Worm (Caenorhabditis elegans) whole organism, L3 larva: ENCODE results near the gene nlp-41.

Experiments
- ama-1 ChIP-seq: fragments of 150-350 bp; optimal IDR thresholded peaks from 2 replicates; lab custom pipeline; 2018
- ceh-16 ChIP-seq: sonication (generic microtip); optimal IDR thresholded peaks from 2 replicates; lab custom pipeline; 2017; ENCODE audit warnings: missing biosample characterization, missing genetic modification characterization
- ceh-82 ChIP-seq: fragments of 150-350 bp; optimal IDR thresholded peaks from 2 replicates; lab custom pipeline; 2014; ENCODE audit warnings: missing biosample characterization, missing genetic modification characterization
- egl-27 ChIP-seq: sonication (generic microtip); optimal IDR thresholded peaks from 4 replicates; lab custom pipeline; 2017; ENCODE audit warnings: missing biosample characterization, missing genetic modification reagents, missing genetic modification characterization
- elt-1 ChIP-seq: fragments of 150-350 bp; optimal IDR thresholded peaks from 2 replicates; lab custom pipeline; 2014; ENCODE audit warnings: missing biosample characterization, missing genetic modification characterization
- elt-2 ChIP-seq: sonication (generic microtip); optimal IDR thresholded peaks from 2 replicates; lab custom pipeline; 2016; ENCODE audit warnings: missing genetic modification reagents, mild to moderate bottlenecking, missing genetic modification characterization, missing compliant biosample characterization
- fos-1 ChIP-seq: fragments of 150-350 bp; optimal IDR thresholded peaks from 2 replicates; lab custom pipeline; 2014; ENCODE audit warnings: missing biosample characterization, missing genetic modification characterization
- lin-39 ChIP-seq: fragments of 150-350 bp; optimal IDR thresholded peaks from 2 replicates; lab custom pipeline; 2018; ENCODE audit warnings: missing biosample characterization, missing genetic modification reagents, missing genetic modification characterization
- mml-1 ChIP-seq: fragments of 150-350 bp; sonication (generic microtip); optimal IDR thresholded peaks from 3 replicates; lab custom pipeline; 2014; ENCODE audit warnings: missing biosample characterization, missing genetic modification characterization
- nfya-1 ChIP-seq: sonication (generic microtip); optimal IDR thresholded peaks from 2 replicates; lab custom pipeline; 2017; ENCODE audit warnings: missing genetic modification characterization, mild to moderate bottlenecking, missing compliant biosample characterization, antibody characterized with exemption, moderate library complexity; ENCODE audit not compliant: insufficient read depth
- nhr-23 ChIP-seq: fragments of 150-350 bp; optimal IDR thresholded peaks from 2 replicates; lab custom pipeline; 2014; ENCODE audit warnings: missing biosample characterization, missing genetic modification reagents, missing genetic modification characterization
- nhr-237 ChIP-seq: fragments of 150-350 bp; optimal IDR thresholded peaks from 2 replicates; lab custom pipeline; 2014; ENCODE audit warnings: missing biosample characterization, missing genetic modification characterization
- nhr-25 ChIP-seq: sonication (generic microtip); optimal IDR thresholded peaks from 2 replicates; lab custom pipeline; 2017; ENCODE audit warnings: missing biosample characterization, missing genetic modification characterization
- nhr-43 ChIP-seq: sonication (generic microtip); optimal IDR thresholded peaks from 2 replicates; lab custom pipeline; 2016; ENCODE audit warnings: mild to moderate bottlenecking, missing genetic modification characterization, missing compliant biosample characterization; ENCODE audit not compliant: poor library complexity, severe bottlenecking
- nhr-67 ChIP-seq: fragments of 150-350 bp; optimal IDR thresholded peaks from 2 replicates; lab custom pipeline; 2014; ENCODE audit warnings: missing biosample characterization, missing genetic modification characterization
- nhr-77 ChIP-seq: fragments of 150-350 bp; optimal IDR thresholded peaks from 2 replicates; lab custom pipeline; 2014; ENCODE audit warnings: missing biosample characterization, missing genetic modification characterization
- pha-4 ChIP-seq: fragments of 150-350 bp; optimal IDR thresholded peaks from 2 replicates; lab custom pipeline; 2014; ENCODE audit warnings: missing biosample characterization, missing genetic modification reagents, missing genetic modification characterization
- pqm-1 ChIP-seq: fragments of 150-350 bp; optimal IDR thresholded peaks from 2 replicates; lab custom pipeline; 2017; ENCODE audit warnings: missing biosample characterization, missing genetic modification characterization, inconsistent platforms
- unc-39 ChIP-seq: sonication (generic microtip); optimal IDR thresholded peaks from 4 replicates; lab custom pipeline; 2017; ENCODE audit warnings: missing biosample characterization, missing genetic modification characterization
- unc-62 ChIP-seq: fragments of 150-350 bp; sonication (generic microtip); optimal IDR thresholded peaks from 4 replicates; lab custom pipeline; 2014; ENCODE audit warnings: missing biosample characterization, missing genetic modification reagents, missing genetic modification characterization
- zag-1 ChIP-seq: fragments of 150-350 bp; optimal IDR thresholded peaks from 2 replicates; lab custom pipeline; 2014; ENCODE audit warnings: missing biosample characterization, missing genetic modification characterization
- ztf-11 ChIP-seq: fragments of 150-350 bp; optimal IDR thresholded peaks from 2 replicates; lab custom pipeline; 2014; ENCODE audit warnings: missing biosample characterization, missing genetic modification characterization
- ztf-4 ChIP-seq: fragments of 150-350 bp; optimal IDR thresholded peaks from 2 replicates; lab custom pipeline; 2014; ENCODE audit warnings: missing biosample characterization, missing genetic modification characterization

Gene nlp-41

ce11 chrII:14599933-14600630 lies 49.4 kb downstream of the nlp-41 start:
- no peak for TF ChIP-seq fos-1
- TF ChIP-seq unc-39 (tag; lab: Kevin White, UChicago), result no peak
- TF ChIP-seq nhr-67, result no peak
- TF ChIP-seq elt-2, result peak; percentile 39
- TF ChIP-seq mml-1 (tag; lab: Kevin White, UChicago), result peak; percentile 9
- peak; percentile 78 for TF ChIP-seq ama-1
- peak; percentile 48 for TF ChIP-seq nhr-43 (tag; lab: Kevin White, UChicago)
- peak; percentile 63 for TF ChIP-seq pqm-1 (tag; lab: Kevin White, UChicago)
- peak; percentile 28 for TF ChIP-seq nhr-23
- TF ChIP-seq pha-4 (tag; lab: Kevin White, UChicago), result peak; percentile 47
- peak; percentile 48 for TF ChIP-seq elt-1 (tag; lab: Kevin White, UChicago)
- no peak for TF ChIP-seq ceh-16 (tag; lab: Kevin White, UChicago)
- TF ChIP-seq nfya-1, result peak; percentile 35
- TF ChIP-seq zag-1 (tag; lab: Kevin White, UChicago), result no peak
- TF ChIP-seq lin-39 (tag; lab: Kevin White, UChicago), result no peak
- TF ChIP-seq nhr-237 (tag; lab: Kevin White, UChicago), result no peak
- no peak for TF ChIP-seq nhr-77 (tag; lab: Kevin White, UChicago)

ce11 chrII:14600852-14601313 lies 50.2 kb downstream of the nlp-41 start, which contains the start of gene tps-2:
TSS of gene tps-2 (plus strand) at chrII:14600902.
- TF ChIP-seq ceh-82 (tag; lab: Kevin White, UChicago) (no peak), nhr-25 (tag; lab: Kevin White, UChicago) (no peak), egl-27 (tag; lab: Kevin White, UChicago) (no peak), ztf-4 (no peak), ama-1 (peak; percentile 92), mml-1 (tag; lab: Kevin White, UChicago) (no peak), nfya-1 (peak; percentile 13), ztf-11 (no peak), unc-39 (tag; lab: Kevin White, UChicago) (no peak), unc-62 (GFP tag; lab: Kevin White, UChicago) (no peak)
- TF ChIP-seq, all 47 proteins: peak for 2
